Worm (Caenorhabditis elegans): ENCODE results near the gene str-8.

str-8 gene

DNA sequence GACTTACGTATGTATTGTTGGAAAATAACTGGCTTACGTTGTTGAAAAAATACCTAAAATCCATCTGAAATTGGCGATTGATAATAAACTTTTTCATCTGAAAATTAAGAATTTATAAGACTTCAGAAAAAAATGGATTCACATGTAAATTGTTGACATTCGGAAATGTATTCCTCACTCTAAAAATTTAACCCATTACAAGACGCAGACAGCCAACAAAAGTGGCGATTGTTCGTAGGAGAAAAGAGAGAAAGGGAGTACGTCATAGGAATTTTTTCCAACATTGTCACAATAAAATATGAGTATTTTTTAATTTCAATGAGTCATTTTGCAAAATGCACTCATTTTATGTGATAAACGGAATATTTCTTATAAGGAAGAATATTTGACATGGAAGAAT is 36.3 kb upstream of the str-8 start, which contains the start of gene Y6E2A.5:
Gene Y6E2A.5, minus strand, starts transcription at position 101 of the 400 bp plus-strand sequence.
- TF ChIP-seq sea-1 (GFP tag; conservative IDR thresholded peaks at IDR 0.05): no peak
- no peak for TF ChIP-seq tbx-11 (GFP tag; IDR thresholded peaks at IDR 0.05)

ce11 chrV:15719570-15719969 is 35.3 kb upstream of the str-8 start, which contains the start of gene Y6E2A.7:
Gene Y6E2A.7, plus strand, starts transcription at chrV:15719870.
- TF ChIP-seq scrt-1 (GFP tag; IDR thresholded peaks at IDR 0.05): no peak
- TF ChIP-seq B0310.2 (tag; optimal IDR thresholded peaks at IDR 0.05): no peak
- no peak for TF ChIP-seq tbx-37 (GFP tag; conservative IDR thresholded peaks at IDR 0.05)
- TF ChIP-seq ama-1 (optimal IDR thresholded peaks at IDR 0.05): no peak
- TF ChIP-seq sea-1 (GFP tag; conservative IDR thresholded peaks at IDR 0.05): no peak
- TF ChIP-seq pes-1 (GFP tag; IDR thresholded peaks at IDR 0.05): no peak
- no peak for TF ChIP-seq flt-1 (GFP tag; IDR thresholded peaks at IDR 0.05)
- no peak for TF ChIP-seq aly-1 (tag; optimal IDR thresholded peaks at IDR 0.05)
- no peak for TF ChIP-seq hmg-4 (GFP tag; optimal IDR thresholded peaks at IDR 0.05)
- TF ChIP-seq tbx-11 (GFP tag; IDR thresholded peaks at IDR 0.05): no peak
- TF ChIP-seq ets-7 (tag; optimal IDR thresholded peaks at IDR 0.05): no peak
- no peak for TF ChIP-seq hmbx-1 (tag; optimal IDR thresholded peaks at IDR 0.05)
- TF ChIP-seq ceh-13 (GFP tag; optimal IDR thresholded peaks at IDR 0.05): no peak
- no peak for TF ChIP-seq ceh-36 (tag; optimal IDR thresholded peaks at IDR 0.05)

- TF ChIP-seq ets-7 (tag; optimal IDR thresholded peaks at IDR 0.05): no peak
- no peak for TF ChIP-seq tra-4 (tag; optimal IDR thresholded peaks at IDR 0.05)
- no peak for TF ChIP-seq F13C5.2 (tag; optimal IDR thresholded peaks at IDR 0.05)
- TF ChIP-seq flt-1 (GFP tag; IDR thresholded peaks at IDR 0.05): no peak
- TF ChIP-seq scrt-1 (GFP tag; IDR thresholded peaks at IDR 0.05): no peak
- TF ChIP-seq ceh-13 (GFP tag; optimal IDR thresholded peaks at IDR 0.05): no peak
Measured at ce11 chrV:15721431-15721830, 33.4 kb upstream of the str-8 start.

DNA sequence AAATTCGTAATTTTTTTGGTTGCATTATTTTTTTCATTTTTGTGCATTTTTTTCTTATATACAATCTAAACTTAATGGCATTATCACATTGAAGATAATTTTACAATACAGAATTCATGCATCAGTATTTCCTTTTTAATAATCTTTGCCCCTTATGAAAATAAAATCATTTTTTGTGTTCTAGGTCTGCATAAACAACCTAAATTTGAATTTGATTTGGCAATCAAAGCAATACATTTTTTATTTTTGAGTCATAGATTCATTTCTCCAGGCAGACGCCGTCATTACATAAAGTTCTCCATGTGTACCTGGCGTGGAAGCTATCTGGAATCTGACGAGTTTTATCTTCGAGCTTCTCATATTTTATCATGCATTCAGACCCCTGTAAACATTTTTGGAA is 32.9 kb upstream of the str-8 start, which contains the start of gene srh-140:
Gene srh-140, plus strand, starts transcription at position 301 of the 400 bp plus-strand sequence.
- no peak for TF ChIP-seq tbx-37 (GFP tag; conservative IDR thresholded peaks at IDR 0.05)
- no peak for TF ChIP-seq scrt-1 (GFP tag; IDR thresholded peaks at IDR 0.05)
- TF ChIP-seq hnd-1 (tag; optimal IDR thresholded peaks at IDR 0.05): no peak
- TF ChIP-seq hmbx-1 (tag; optimal IDR thresholded peaks at IDR 0.05): no peak
- TF ChIP-seq flt-1 (GFP tag; IDR thresholded peaks at IDR 0.05): no peak
- no peak for TF ChIP-seq sea-1 (GFP tag; conservative IDR thresholded peaks at IDR 0.05)
- no peak for TF ChIP-seq pes-1 (GFP tag; IDR thresholded peaks at IDR 0.05)
- TF ChIP-seq F13C5.2 (tag; optimal IDR thresholded peaks at IDR 0.05): no peak
- no peak for TF ChIP-seq ama-1 (optimal IDR thresholded peaks at IDR 0.05)
- TF ChIP-seq aly-1 (tag; optimal IDR thresholded peaks at IDR 0.05): no peak
- no peak for TF ChIP-seq ceh-13 (GFP tag; optimal IDR thresholded peaks at IDR 0.05)
- TF ChIP-seq B0310.2 (tag; optimal IDR thresholded peaks at IDR 0.05): no peak
- no peak for TF ChIP-seq tbx-11 (GFP tag; IDR thresholded peaks at IDR 0.05)
- no peak for TF ChIP-seq tra-4 (tag; optimal IDR thresholded peaks at IDR 0.05)
- no peak for TF ChIP-seq ceh-36 (tag; optimal IDR thresholded peaks at IDR 0.05)
- no peak for TF ChIP-seq hmg-4 (GFP tag; optimal IDR thresholded peaks at IDR 0.05)

- no peak for TF ChIP-seq pes-1 (GFP tag; IDR thresholded peaks at IDR 0.05)
- no peak for TF ChIP-seq ets-7 (tag; optimal IDR thresholded peaks at IDR 0.05)
- no peak for TF ChIP-seq F13C5.2 (tag; optimal IDR thresholded peaks at IDR 0.05)
- no peak for TF ChIP-seq ceh-13 (GFP tag; optimal IDR thresholded peaks at IDR 0.05)
- no peak for TF ChIP-seq ceh-36 (tag; optimal IDR thresholded peaks at IDR 0.05)
- TF ChIP-seq B0310.2 (tag; optimal IDR thresholded peaks at IDR 0.05): no peak
- TF ChIP-seq tbx-11 (GFP tag; IDR thresholded peaks at IDR 0.05): no peak
- no peak for TF ChIP-seq hmg-4 (GFP tag; optimal IDR thresholded peaks at IDR 0.05)
- no peak for TF ChIP-seq tbx-37 (GFP tag; conservative IDR thresholded peaks at IDR 0.05)
- TF ChIP-seq tra-4 (tag; optimal IDR thresholded peaks at IDR 0.05): no peak
- TF ChIP-seq ama-1 (optimal IDR thresholded peaks at IDR 0.05): no peak
- no peak for TF ChIP-seq sea-1 (GFP tag; conservative IDR thresholded peaks at IDR 0.05)
- TF ChIP-seq hnd-1 (tag; optimal IDR thresholded peaks at IDR 0.05): no peak
- no peak for TF ChIP-seq hmbx-1 (tag; optimal IDR thresholded peaks at IDR 0.05)
- no peak for TF ChIP-seq aly-1 (tag; optimal IDR thresholded peaks at IDR 0.05)
Measured at ce11 chrV:15726610-15727009, 28.2 kb upstream of the str-8 start, which contains the start of the genes irld-57 and sfxn-1.3. Gene irld-57, minus strand, starts transcription at chrV:15726710. Gene sfxn-1.3, plus strand, starts transcription at chrV:15726841.

ce11 chrV:15730459-15730858 is 24.4 kb upstream of the str-8 start, which contains the start of gene Y6E2A.10:
Gene Y6E2A.10, minus strand, starts transcription at chrV:15730559.
- TF ChIP-seq scrt-1 (GFP tag; IDR thresholded peaks at IDR 0.05) (no peak), ama-1 (optimal IDR thresholded peaks at IDR 0.05) (no peak), ets-7 (tag; optimal IDR thresholded peaks at IDR 0.05) (no peak)

ce11 chrV:15732209-15732608 is 22.6 kb upstream of the str-8 start, which contains the start of gene str-38:
Gene str-38, minus strand, starts transcription at chrV:15732309.
- no peak for TF ChIP-seq ceh-13 (GFP tag; optimal IDR thresholded peaks at IDR 0.05)
- TF ChIP-seq ceh-36 (tag; optimal IDR thresholded peaks at IDR 0.05): no peak
- TF ChIP-seq ets-7 (tag; optimal IDR thresholded peaks at IDR 0.05): no peak
- TF ChIP-seq F13C5.2 (tag; optimal IDR thresholded peaks at IDR 0.05): no peak
- no peak for TF ChIP-seq tbx-11 (GFP tag; IDR thresholded peaks at IDR 0.05)
- no peak for TF ChIP-seq hnd-1 (tag; optimal IDR thresholded peaks at IDR 0.05)
- no peak for TF ChIP-seq B0310.2 (tag; optimal IDR thresholded peaks at IDR 0.05)
- TF ChIP-seq tra-4 (tag; optimal IDR thresholded peaks at IDR 0.05): no peak
- no peak for TF ChIP-seq ama-1 (optimal IDR thresholded peaks at IDR 0.05)
- TF ChIP-seq tbx-37 (GFP tag; conservative IDR thresholded peaks at IDR 0.05): no peak

DNA sequence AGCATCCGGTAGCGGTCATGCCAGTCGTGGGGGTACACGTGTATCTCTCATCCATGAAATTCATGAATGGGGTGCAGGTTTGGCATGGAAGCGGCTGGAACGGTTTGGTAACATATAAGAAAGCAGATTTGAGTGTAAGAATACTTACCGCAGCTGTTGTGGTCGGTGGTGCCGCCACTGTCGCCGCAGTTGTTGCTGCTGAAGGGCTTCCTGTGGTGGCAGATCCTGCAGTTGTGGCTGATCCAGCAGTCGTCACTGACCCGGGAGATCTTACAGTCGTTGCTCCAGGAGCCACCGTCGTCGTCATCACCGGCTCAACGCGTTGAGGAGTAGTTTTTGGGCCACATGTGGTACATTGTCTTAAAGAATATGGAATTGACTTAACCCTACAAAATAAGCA is 21.8 kb upstream of the str-8 start:
- TF ChIP-seq pes-1 (GFP tag; IDR thresholded peaks at IDR 0.05): no peak
